Fruit fly (Drosophila melanogaster) whole organism, embryonic: Measurements from ENCODE around the gene SP.

Source experiments
- CG10209 ChIP-seq: fragments of 200-800 bp; sonication (Bioruptor generic); optimal IDR thresholded peaks from 3 replicates; lab custom pipeline; 2017; ENCODE audit warnings: missing biosample characterization, mild to moderate bottlenecking, missing genetic modification characterization, missing genetic modification reagents
- CG11695 ChIP-seq: fragments of 200-800 bp; sonication (Bioruptor generic); IDR thresholded peaks from 3 replicates; pipeline ENCODE4 v1.3.6; 2022; ENCODE audit warnings: missing biosample characterization, missing genetic modification characterization
- CG14667 ChIP-seq: fragments of 200-800 bp; sonication (Bioruptor generic); IDR thresholded peaks from 2 replicates; pipeline ENCODE4 v1.3.6; 2022; ENCODE audit warnings: missing biosample characterization, missing genetic modification characterization
- CG15514 ChIP-seq: fragments of 200-800 bp; sonication (Bioruptor generic); optimal IDR thresholded peaks from 3 replicates; lab custom pipeline; 2017; ENCODE audit warnings: missing biosample characterization, missing genetic modification characterization, mild to moderate bottlenecking, moderate library complexity, missing genetic modification reagents
- CG17359 ChIP-seq: fragments of 200-800 bp; sonication (Bioruptor generic); optimal IDR thresholded peaks from 3 replicates; lab custom pipeline; 2018; ENCODE audit warnings: missing biosample characterization, mild to moderate bottlenecking, missing genetic modification characterization, moderate library complexity
- CG17385 ChIP-seq: fragments of 200-800 bp; sonication (Bioruptor generic); optimal IDR thresholded peaks from 3 replicates; lab custom pipeline; 2018; ENCODE audit warnings: missing biosample characterization, mild to moderate bottlenecking, missing genetic modification characterization
- CG17802 ChIP-seq: fragments of 200-800 bp; sonication (Bioruptor generic); optimal IDR thresholded peaks from 2 replicates; lab custom pipeline; 2018; ENCODE audit warnings: missing biosample characterization, mild to moderate bottlenecking, missing genetic modification characterization, moderate library complexity
- CG17829 ChIP-seq: fragments of 200-800 bp; optimal IDR thresholded peaks from 2 replicates; lab custom pipeline; 2019; ENCODE audit warnings: missing biosample characterization, mild to moderate bottlenecking, missing genetic modification characterization, moderate library complexity
- CG1832 ChIP-seq: fragments of 200-800 bp; sonication (Bioruptor generic); optimal IDR thresholded peaks from 2 replicates; lab custom pipeline; 2017; ENCODE audit warnings: missing biosample characterization, mild to moderate bottlenecking, missing genetic modification characterization, inconsistent platforms
- CG31441 ChIP-seq: fragments of 200-800 bp; sonication (Bioruptor generic); IDR thresholded peaks from 2 replicates; pipeline ENCODE4 v1.3.6; 2022; ENCODE audit warnings: missing biosample characterization, missing genetic modification characterization
- CG3163 ChIP-seq: fragments of 200-800 bp; sonication (Bioruptor generic); optimal IDR thresholded peaks from 3 replicates; lab custom pipeline; 2016; ENCODE audit warnings: missing biosample characterization, missing genetic modification characterization
- CG32532 ChIP-seq: fragments of 200-800 bp; sonication (Bioruptor generic); IDR thresholded peaks from 2 replicates; pipeline ENCODE4 v1.3.6; 2022; ENCODE audit warnings: missing biosample characterization, missing genetic modification characterization
- CG34224 ChIP-seq: fragments of 200-800 bp; sonication (Bioruptor generic); IDR thresholded peaks from 3 replicates; pipeline ENCODE4 v1.3.6; 2022; ENCODE audit warnings: missing biosample characterization, missing genetic modification characterization; ENCODE audit not compliant: partially characterized antibody
- CG3726 ChIP-seq: fragments of 200-800 bp; sonication (Bioruptor generic); IDR thresholded peaks from 3 replicates; pipeline ENCODE4, ENCODE4 v1.3.6; 2022; ENCODE audit warnings: missing biosample characterization, missing genetic modification characterization
- CG3995 ChIP-seq: fragments of 200-800 bp; sonication (Bioruptor generic); optimal IDR thresholded peaks from 3 replicates; lab custom pipeline; 2016; ENCODE audit warnings: missing biosample characterization, missing genetic modification characterization
- CHES-1-like ChIP-seq: fragments of 200-800 bp; sonication (Bioruptor generic); optimal IDR thresholded peaks from 2 replicates; lab custom pipeline; 2016; ENCODE audit warnings: missing biosample characterization, missing genetic modification characterization
- CTCF ChIP-seq: fragments of 200-800 bp; sonication (Bioruptor generic); optimal IDR thresholded peaks from 2 replicates; lab custom pipeline; 2017; ENCODE audit warnings: missing biosample characterization, mild to moderate bottlenecking, missing genetic modification characterization, moderate library complexity
- E2f2 ChIP-seq: fragments of 200-800 bp; sonication (Bioruptor generic); IDR thresholded peaks from 2 replicates; pipeline ENCODE4 v1.3.6; 2022; ENCODE audit warnings: missing biosample characterization, missing genetic modification characterization
- Fer1 ChIP-seq: fragments of 200-800 bp; sonication (Bioruptor generic); optimal IDR thresholded peaks from 2 replicates; lab custom pipeline; 2017; ENCODE audit warnings: missing biosample characterization, mild to moderate bottlenecking, missing genetic modification characterization
- Fer2 ChIP-seq: fragments of 200-800 bp; sonication (Bioruptor generic); optimal IDR thresholded peaks from 2 replicates; lab custom pipeline; 2018; ENCODE audit warnings: missing biosample characterization, mild to moderate bottlenecking, missing genetic modification characterization, moderate library complexity
- H2.0 ChIP-seq: fragments of 200-800 bp; sonication (Bioruptor generic); IDR thresholded peaks from 2 replicates; pipeline ENCODE4 v1.3.6; 2022; ENCODE audit warnings: missing biosample characterization, missing genetic modification characterization
- HHEX ChIP-seq: fragments of 200-800 bp; sonication (Bioruptor generic); optimal IDR thresholded peaks from 3 replicates; lab custom pipeline; 2017; ENCODE audit warnings: missing biosample characterization, mild to moderate bottlenecking, missing genetic modification characterization, missing genetic modification reagents
- HLH3B ChIP-seq: fragments of 200-800 bp; sonication (Bioruptor generic); IDR thresholded peaks from 2 replicates; pipeline ENCODE4 v1.3.6; 2022; ENCODE audit warnings: missing biosample characterization, missing genetic modification characterization
- HLH4C ChIP-seq: fragments of 200-800 bp; sonication (Bioruptor generic); IDR thresholded peaks from 3 replicates; pipeline ENCODE4 v1.3.6; 2022; ENCODE audit warnings: missing biosample characterization, missing genetic modification characterization; ENCODE audit not compliant: partially characterized antibody
- Hr78 ChIP-seq, 2 experiments: fragments of 200-800 bp in 1 of 2; fragments of >200 bp in 1 of 2; sonication (Bioruptor generic) in 1 of 2; optimal IDR thresholded peaks; 2 replicates each; lab custom pipeline; 2017 to 2019; ENCODE audit warnings: missing biosample characterization in 2 of 2, missing genetic modification characterization in 2 of 2, mild to moderate bottlenecking in 1 of 2, moderate library complexity in 1 of 2
- Mad ChIP-seq: fragments of 200-800 bp; sonication (Bioruptor generic); optimal IDR thresholded peaks from 2 replicates; lab custom pipeline; 2016; ENCODE audit warnings: missing biosample characterization, missing genetic modification characterization
- Med ChIP-seq: fragments of 200-800 bp; sonication (Bioruptor generic); peaks from one replicate; lab custom pipeline; 2016; ENCODE audit warnings: missing biosample characterization, missing genetic modification characterization, mild to moderate bottlenecking, inconsistent platforms, moderate library complexity
- Mes4 ChIP-seq: fragments of 200-800 bp; sonication (Bioruptor generic); optimal IDR thresholded peaks from 2 replicates; lab custom pipeline; 2016; ENCODE audit warnings: missing biosample characterization, missing genetic modification characterization
- Nf-YB ChIP-seq: fragments of 200-800 bp; sonication (Bioruptor generic); optimal IDR thresholded peaks from 3 replicates; lab custom pipeline; 2019; ENCODE audit warnings: missing biosample characterization, mild to moderate bottlenecking, missing genetic modification characterization, moderate library complexity
- PHDP ChIP-seq: fragments of 200-800 bp; sonication (Bioruptor generic); optimal IDR thresholded peaks from 3 replicates; lab custom pipeline; 2018; ENCODE audit warnings: missing biosample characterization, mild to moderate bottlenecking, missing genetic modification characterization, moderate library complexity
- Tbp ChIP-seq: fragments of >200 bp; optimal IDR thresholded peaks from 2 replicates; lab custom pipeline; 2018; ENCODE audit warnings: missing biosample characterization, missing genetic modification characterization
- Xbp1 ChIP-seq: fragments of 200-800 bp; sonication (Bioruptor generic); optimal IDR thresholded peaks from 3 replicates; lab custom pipeline; 2016; ENCODE audit warnings: missing biosample characterization, mild to moderate bottlenecking, missing genetic modification characterization
- bab2 ChIP-seq: fragments of 200-800 bp; sonication (Bioruptor generic); optimal IDR thresholded peaks from 2 replicates; lab custom pipeline; 2016; ENCODE audit warnings: missing biosample characterization, missing genetic modification characterization
- br ChIP-seq: fragments of >200 bp; optimal IDR thresholded peaks from 2 replicates; lab custom pipeline; 2017
- bsh ChIP-seq, 2 experiments: fragments of 200-800 bp; sonication (Bioruptor generic); optimal IDR thresholded peaks; 2 replicates each; lab custom pipeline; 2017 to 2018; ENCODE audit warnings: mild to moderate bottlenecking in 2 of 2, missing biosample characterization in 2 of 2, missing genetic modification characterization in 2 of 2, moderate library complexity in 1 of 2
- crp ChIP-seq, 2 experiments: fragments of 200-800 bp; sonication (Bioruptor generic); optimal IDR thresholded peaks; 2 replicates in 1 of 2; 3 replicates in 1 of 2; lab custom pipeline; 2017; ENCODE audit warnings: missing biosample characterization in 2 of 2, missing genetic modification characterization in 2 of 2, mild to moderate bottlenecking in 1 of 2, moderate library complexity in 1 of 2
- fru ChIP-seq: fragments of >200 bp; optimal IDR thresholded peaks from 2 replicates; lab custom pipeline; 2017
- gem ChIP-seq: fragments of 200-800 bp; sonication (Bioruptor generic); optimal IDR thresholded peaks from 2 replicates; lab custom pipeline; 2019; ENCODE audit warnings: missing biosample characterization, mild to moderate bottlenecking, missing genetic modification characterization, moderate library complexity
- her ChIP-seq: fragments of 200-800 bp; sonication (Bioruptor generic); optimal IDR thresholded peaks from 2 replicates; lab custom pipeline; 2016; ENCODE audit warnings: missing biosample characterization, missing genetic modification characterization
- hkb ChIP-seq, 2 experiments: fragments of 200-800 bp in 1 of 2; fragments of >200 bp in 1 of 2; sonication (Bioruptor generic) in 1 of 2; IDR thresholded peaks in 1 of 2; optimal IDR thresholded peaks in 1 of 2; 2 replicates each; pipeline versions ENCODE4 v1.3.6 to Lab custom; 2017 to 2022; ENCODE audit warnings: missing biosample characterization in 1 of 2, missing genetic modification characterization in 1 of 2
- jumu ChIP-seq: fragments of 200-800 bp; sonication (Bioruptor generic); optimal IDR thresholded peaks from 3 replicates; lab custom pipeline; 2016; ENCODE audit warnings: missing biosample characterization, missing genetic modification characterization
- lab ChIP-seq: fragments of 200-800 bp; sonication (Bioruptor generic); optimal IDR thresholded peaks from 3 replicates; lab custom pipeline; 2017; ENCODE audit warnings: missing biosample characterization, missing genetic modification characterization, mild to moderate bottlenecking, moderate library complexity, missing genetic modification reagents
- nerfin-1 ChIP-seq: fragments of 200-800 bp; sonication (Bioruptor generic); optimal IDR thresholded peaks from 3 replicates; lab custom pipeline; 2019; ENCODE audit warnings: missing biosample characterization, mild to moderate bottlenecking, missing genetic modification characterization, moderate library complexity
- nmo ChIP-seq: fragments of 200-800 bp; sonication (Bioruptor generic); optimal IDR thresholded peaks from 2 replicates; lab custom pipeline; 2018; ENCODE audit warnings: missing biosample characterization, mild to moderate bottlenecking, missing genetic modification characterization, moderate library complexity
- onecut ChIP-seq: fragments of 200-800 bp; sonication (Bioruptor generic); IDR thresholded peaks from 2 replicates; pipeline ENCODE4 v1.3.6; 2022; ENCODE audit warnings: missing biosample characterization, missing genetic modification characterization
- prd ChIP-seq, 3 experiments: fragments of >200 bp in 2 of 3; fragments of 200-800 bp in 1 of 3; sonication (Bioruptor generic) in 1 of 3; optimal IDR thresholded peaks in 2 of 3; IDR thresholded peaks in 1 of 3; 2 replicates in 2 of 3; 3 replicates in 1 of 3; pipeline versions ENCODE4 v1.3.6 to Lab custom; 2017 to 2022; ENCODE audit warnings: missing biosample characterization in 1 of 3, missing genetic modification characterization in 1 of 3
- repo ChIP-seq: fragments of 200-800 bp; sonication (Bioruptor generic); optimal IDR thresholded peaks from 2 replicates; lab custom pipeline; 2016; ENCODE audit warnings: missing biosample characterization, missing genetic modification characterization
- run ChIP-seq: fragments of 200-800 bp; sonication (Bioruptor generic); optimal IDR thresholded peaks from 3 replicates; lab custom pipeline; 2018; ENCODE audit warnings: missing biosample characterization, mild to moderate bottlenecking, missing genetic modification characterization
- salm ChIP-seq: fragments of 200-800 bp; sonication (Bioruptor generic); optimal IDR thresholded peaks from 2 replicates; lab custom pipeline; 2018; ENCODE audit warnings: missing biosample characterization, mild to moderate bottlenecking, missing genetic modification characterization
- slou ChIP-seq: fragments of 200-800 bp; sonication (Bioruptor generic); optimal IDR thresholded peaks from 3 replicates; lab custom pipeline; 2016; ENCODE audit warnings: missing biosample characterization, missing genetic modification characterization

The SP gene

DNA sequence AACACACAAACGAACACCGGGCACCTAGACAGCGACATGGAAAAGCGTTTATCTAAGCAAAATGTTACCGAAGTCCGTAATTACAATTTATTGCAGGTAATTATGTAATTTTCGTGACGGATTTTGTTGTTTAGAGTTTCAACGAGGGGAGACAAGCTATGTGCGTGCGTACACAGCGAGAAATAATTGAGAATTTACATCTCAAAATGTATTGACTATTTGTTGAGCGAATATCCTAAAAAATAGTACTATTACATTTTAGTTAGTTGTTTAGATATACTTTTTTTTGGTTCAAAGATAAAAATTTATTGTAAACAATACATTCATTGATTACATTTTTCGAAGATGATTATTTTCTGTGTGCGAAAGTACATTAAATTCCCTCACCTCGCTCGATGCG is 39.2 kb upstream of the SP start (continued):
- TF ChIP-seq CG10209: no peak
- no peak for TF ChIP-seq HHEX
- TF ChIP-seq Fer1: no peak
- 0 out of 2 replicates have a peak, but pooled peaks have one; percentile 14 for TF ChIP-seq HLH3B (GFP tag; lab: Robert Waterston, UW)
- TF ChIP-seq repo (GFP tag; lab: Kevin White, UChicago): no peak
- TF ChIP-seq onecut (GFP tag; lab: Robert Waterston, UW): no peak
- TF ChIP-seq CG11695 (GFP tag; lab: Robert Waterston, UW): no peak
- TF ChIP-seq H2.0 (GFP tag; lab: Robert Waterston, UW): no peak
- 0 out of 3 replicates have a peak, but pooled peaks have one; percentile 17 for TF ChIP-seq CG3726 (GFP tag; lab: Robert Waterston, UW)
- peak; percentile 60 for TF ChIP-seq CG31441 (GFP tag; lab: Robert Waterston, UW)
- no peak for TF ChIP-seq Mes4 (GFP tag; lab: Kevin White, UChicago)
- no peak for TF ChIP-seq CG15514 (GFP tag; lab: Kevin White, UChicago)
- no peak for TF ChIP-seq CG14667 (GFP tag; lab: Robert Waterston, UW)
- no peak for TF ChIP-seq Nf-YB (GFP tag; lab: Kevin White, UChicago)
- TF ChIP-seq CG32532 (GFP tag; lab: Robert Waterston, UW): 0 out of 2 replicates have a peak, but pooled peaks have one; percentile 4
- TF ChIP-seq gem: peak; percentile 63
- TF ChIP-seq fru (lab: Kevin White, UChicago): no peak
- TF ChIP-seq CG17829: peak; percentile 5
- peak; percentile 33 for TF ChIP-seq CG17359 (tag; lab: Kevin White, UChicago)
- no peak for TF ChIP-seq run
- TF ChIP-seq CG17802 (tag; lab: Kevin White, UChicago): no peak
- TF ChIP-seq Xbp1 (GFP tag; lab: Kevin White, UChicago): peak; percentile 24
- no peak for TF ChIP-seq slou (GFP tag; lab: Kevin White, UChicago)
- peak; percentile 72 for TF ChIP-seq Med (GFP tag; lab: Kevin White, UChicago)
- TF ChIP-seq CG34224 (GFP tag; lab: Robert Waterston, UW): no peak
- TF ChIP-seq hkb (optimal IDR thresholded peaks at IDR 0.05; lab: Kevin White, UChicago): no peak
- TF ChIP-seq hkb (GFP tag; IDR thresholded peaks at IDR 0.05; lab: Robert Waterston, UW): peak; percentile 61; the same call in 1 of the 2 replicates
- no peak for TF ChIP-seq Tbp (GFP tag; lab: Kevin White, UChicago)
- peak; percentile 36 for TF ChIP-seq bab2 (GFP tag; lab: Kevin White, UChicago)
- no peak for TF ChIP-seq prd (optimal IDR thresholded peaks at IDR 0.05; lab: Kevin White, UChicago)
- 0 out of 3 replicates have a peak, but pooled peaks have one; percentile 15 for TF ChIP-seq prd (GFP tag; IDR thresholded peaks at IDR 0.05; lab: Robert Waterston, UW)
- peak; percentile 33 for TF ChIP-seq PHDP (tag; lab: Kevin White, UChicago)
- TF ChIP-seq Hr78 (GFP tag; optimal IDR thresholded peaks at IDR 0.05; lab: Kevin White, UChicago): no peak
- TF ChIP-seq nerfin-1 (tag; lab: Kevin White, UChicago): peak; percentile 35
- TF ChIP-seq jumu (GFP tag; lab: Kevin White, UChicago): no peak
- no peak for TF ChIP-seq HLH4C
- no peak for TF ChIP-seq CTCF
- TF ChIP-seq bsh (GFP tag; optimal IDR thresholded peaks at IDR 0.05; lab: Kevin White, UChicago): peak in 1 of 2 experiments; percentile 36
- no peak for TF ChIP-seq crp (GFP tag; optimal IDR thresholded peaks at IDR 0.05; lab: Kevin White, UChicago)
- TF ChIP-seq CG3163: no peak
- TF ChIP-seq nmo (GFP tag; lab: Kevin White, UChicago): peak; percentile 33
- no peak for TF ChIP-seq Fer2 (tag; lab: Kevin White, UChicago)
- no peak for TF ChIP-seq CG1832 (GFP tag; lab: Kevin White, UChicago)
- no peak for TF ChIP-seq Mad (GFP tag; lab: Kevin White, UChicago)
- TF ChIP-seq lab (GFP tag; lab: Kevin White, UChicago): peak; percentile 13
- TF ChIP-seq her (GFP tag; lab: Kevin White, UChicago): no peak
- TF ChIP-seq br: no peak
- peak; percentile 27; the same call in 1 of the 2 replicates for TF ChIP-seq E2f2 (GFP tag; lab: Robert Waterston, UW)
- TF ChIP-seq CG3995 (GFP tag; lab: Kevin White, UChicago): no peak
- no peak for TF ChIP-seq CHES-1-like (GFP tag; lab: Kevin White, UChicago)
- no peak for TF ChIP-seq salm (tag; lab: Kevin White, UChicago)
- TF ChIP-seq CG17385: no peak
